Worm (Caenorhabditis elegans): Measurements from ENCODE around the gene gcy-14.
A peak's percentile ranks its signal among the peaks of the same experiment; 100 is the strongest.

Gene gcy-14

ce11 chrV:14820314-14820713, 47.8 kb downstream of the gcy-14 start:
- TF ChIP-seq elt-2 (tag; optimal IDR thresholded peaks at IDR 0.05) (no peak), ceh-16 (tag; optimal IDR thresholded peaks at IDR 0.05) (no peak)

ce11 chrV:14815500-14815899, 52.6 kb downstream of the gcy-14 start, which contains the start of gene rin-1:
rin-1 (minus strand) TSS chrV:14815600.
- TF ChIP-seq nhr-67 (tag; optimal IDR thresholded peaks at IDR 0.05) (no peak), elt-1 (tag; optimal IDR thresholded peaks at IDR 0.05) (peak; percentile 63), eor-1 (tag; optimal IDR thresholded peaks at IDR 0.05) (no peak)

- TF ChIP-seq nfya-1 (tag; optimal IDR thresholded peaks at IDR 0.05; ENCODE audit: insufficient read depth) = no peak
- TF ChIP-seq zag-1 (tag; optimal IDR thresholded peaks at IDR 0.05) = no peak
- no peak for TF ChIP-seq nhr-28 (tag; optimal IDR thresholded peaks at IDR 0.05)
- TF ChIP-seq unc-62 (GFP tag; optimal IDR thresholded peaks at IDR 0.05) = no peak
- TF ChIP-seq egl-27 (tag; optimal IDR thresholded peaks at IDR 0.05) = no peak
- TF ChIP-seq snpc-4 (tag; optimal IDR thresholded peaks at IDR 0.05) = no peak
Measured at ce11 chrV:14813566-14813965, 54.5 kb downstream of the gcy-14 start.

Data from whole organism, L3 larva.